Worm (Caenorhabditis elegans) whole organism, late embryonic: ENCODE results near the gene idpc-2.

Source experiments
- ceh-18 ChIP-seq: sonication (generic microtip); optimal IDR thresholded peaks from 2 replicates; lab custom pipeline; 2016; ENCODE audit warnings: missing genetic modification characterization, missing compliant biosample characterization
- hlh-6 ChIP-seq: sonication (generic microtip); optimal IDR thresholded peaks from 2 replicates; lab custom pipeline; 2016; ENCODE audit warnings: missing genotype, missing genetic modification characterization, missing compliant biosample characterization
- pqm-1 ChIP-seq: sonication (generic microtip); optimal IDR thresholded peaks from 2 replicates; lab custom pipeline; 2016; ENCODE audit warnings: missing genetic modification characterization, missing compliant biosample characterization

- TF ChIP-seq pqm-1 (tag; lab: Kevin White, UChicago) (no peak), ceh-18 (tag; lab: Kevin White, UChicago) (no peak), hlh-6 (tag; lab: Kevin White, UChicago) (no peak)
Observed at ce11 chrV:8629029-8629428, 7.9 kb upstream of the idpc-2 start, which contains the start of gene F41E6.12.
